Worm (Caenorhabditis elegans) whole organism, dauer: Measurements from ENCODE around the gene tre-2.
"Not testable (repeated sequence)": the region's sequence is repeated elsewhere in the genome, so short reads cannot be mapped to it uniquely, and the experiment has no call there.

Experiments
- unc-62 ChIP-seq: sonication (generic microtip); optimal IDR thresholded peaks from 2 replicates; lab custom pipeline; 2017; ENCODE audit warnings: missing biosample characterization, missing genetic modification reagents, missing genetic modification characterization

The tre-2 gene

ce11 chrIV:6880415-6880814 is 2.8 kb downstream of the tre-2 start:
- no peak for TF ChIP-seq unc-62 (GFP tag; lab: Kevin White, UChicago)

ce11 chrIV:6879666-6880210 is 3.5 kb downstream of the tre-2 start:
- no peak for TF ChIP-seq unc-62 (GFP tag; lab: Kevin White, UChicago)

DNA sequence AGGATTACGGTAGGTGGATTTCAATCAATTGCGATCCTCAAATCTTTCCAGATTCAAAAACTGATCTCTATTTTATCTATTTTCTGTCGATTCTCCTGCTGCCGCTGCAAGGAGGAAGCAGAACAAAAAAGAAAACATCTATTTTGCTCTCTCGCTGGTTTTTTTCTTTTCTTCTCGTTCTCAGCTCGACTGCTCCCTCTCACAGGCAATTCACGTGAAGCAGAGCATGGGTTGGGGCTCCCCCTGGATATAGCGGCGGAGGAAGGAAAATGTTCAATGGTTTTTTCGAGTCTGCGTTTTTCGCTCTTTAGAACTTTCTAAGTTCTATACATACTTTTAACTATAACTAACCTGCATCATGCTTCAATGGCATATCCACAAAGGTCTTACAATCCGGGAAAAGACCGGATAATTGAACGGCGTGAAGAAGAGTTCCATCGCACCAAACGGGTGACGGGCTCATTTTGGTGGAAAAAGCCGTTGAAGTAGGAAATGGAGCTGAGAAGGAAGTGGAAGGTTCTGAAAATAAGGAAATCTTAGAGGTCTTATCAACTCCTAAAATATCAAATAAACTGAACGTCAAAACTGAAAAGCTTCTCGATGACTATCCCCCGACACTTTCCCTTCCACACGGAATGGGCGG is 4.2 kb downstream of the tre-2 start:
- TF ChIP-seq unc-62 (GFP tag; lab: Kevin White, UChicago): no peak

- no peak for TF ChIP-seq unc-62 (GFP tag; lab: Kevin White, UChicago)
These were observed 10.3 kb downstream of the tre-2 start, which contains the start of gene srx-19 for ce11 chrIV:6872958-6873357. Gene srx-19 (plus strand): TSS chrIV:6873258.

- TF ChIP-seq unc-62 (GFP tag; lab: Kevin White, UChicago): no peak
These were observed 15.5 kb downstream of the tre-2 start, which contains the start of gene srx-20 for ce11 chrIV:6867791-6868190. Gene srx-20 (plus strand): TSS chrIV:6868091.

DNA sequence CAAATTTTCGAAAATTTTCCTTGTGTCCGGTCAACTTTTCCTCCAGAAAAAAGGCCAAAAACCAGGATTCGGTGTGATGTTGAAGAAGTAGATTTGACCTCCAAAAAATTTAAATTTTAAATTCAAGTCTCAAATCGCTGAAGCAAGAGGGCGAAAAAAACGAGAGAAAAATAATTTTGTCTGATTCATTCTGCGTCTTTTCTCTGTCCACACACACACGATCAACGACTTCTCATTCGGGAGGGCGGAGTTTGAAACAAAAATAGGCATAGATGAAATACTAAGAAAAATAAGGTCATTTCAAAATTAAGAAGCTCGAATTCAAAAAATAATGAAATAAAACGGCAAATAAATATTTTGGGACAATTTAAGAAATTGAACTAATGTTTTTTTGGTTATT is 24.0 kb downstream of the tre-2 start, which contains the start of gene R13H7.2:
Gene R13H7.2, minus strand, starts transcription at position 101 of the 400 bp plus-strand sequence.
- no peak for TF ChIP-seq unc-62 (GFP tag; lab: Kevin White, UChicago)

DNA sequence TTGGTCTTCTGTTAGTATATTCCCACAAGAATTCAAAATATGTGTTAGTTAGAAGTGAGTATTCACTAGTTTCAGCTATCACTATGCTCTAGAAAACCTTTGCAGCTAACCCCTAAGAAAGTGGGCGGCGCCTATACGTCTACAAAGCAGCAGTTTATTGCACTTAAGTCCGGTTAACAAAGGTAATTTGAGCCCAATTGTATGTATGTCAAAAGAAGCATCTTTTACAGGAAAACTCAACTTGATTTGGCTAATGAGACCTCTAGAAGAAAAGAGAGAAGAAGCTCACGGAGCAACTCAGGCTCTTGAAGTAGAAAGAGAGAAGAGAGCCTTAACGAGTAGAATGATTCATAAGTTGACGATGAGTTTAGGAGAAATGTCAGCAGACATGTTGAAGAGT is 30.5 kb downstream of the tre-2 start:
- no peak for TF ChIP-seq unc-62 (GFP tag; lab: Kevin White, UChicago)

DNA sequence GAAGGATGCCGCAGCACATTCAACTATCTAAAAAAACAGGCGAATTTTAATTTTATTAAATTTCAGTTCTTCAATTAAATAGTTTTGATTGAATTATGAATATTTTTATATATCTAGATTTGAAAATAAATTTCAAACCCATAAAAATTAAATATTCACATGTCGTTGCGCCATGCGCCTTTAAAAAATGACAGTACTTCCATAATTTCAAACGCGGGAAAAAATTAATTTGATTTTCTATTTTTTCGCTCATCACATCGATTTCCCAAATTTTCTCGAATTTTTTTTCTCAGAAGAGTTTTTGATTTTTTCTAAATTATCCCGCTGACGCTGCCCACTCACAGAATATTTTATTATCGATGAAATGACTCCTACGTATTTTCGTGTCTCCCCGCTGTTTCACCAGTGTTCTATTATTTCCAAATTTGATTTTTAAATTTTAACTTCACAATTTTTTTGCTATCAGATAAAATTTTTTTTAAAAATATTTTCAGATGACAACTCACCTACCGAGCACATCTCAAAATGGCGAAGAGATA is 40.7 kb downstream of the tre-2 start, which contains the start of gene lip-1:
Gene lip-1, plus strand, starts transcription at position 489 of the 539 bp plus-strand sequence.
- no peak for TF ChIP-seq unc-62 (GFP tag; lab: Kevin White, UChicago)

ce11 chrIV:6841562-6842282 is 41.5 kb downstream of the tre-2 start:
- no peak for TF ChIP-seq unc-62 (GFP tag; lab: Kevin White, UChicago)

DNA sequence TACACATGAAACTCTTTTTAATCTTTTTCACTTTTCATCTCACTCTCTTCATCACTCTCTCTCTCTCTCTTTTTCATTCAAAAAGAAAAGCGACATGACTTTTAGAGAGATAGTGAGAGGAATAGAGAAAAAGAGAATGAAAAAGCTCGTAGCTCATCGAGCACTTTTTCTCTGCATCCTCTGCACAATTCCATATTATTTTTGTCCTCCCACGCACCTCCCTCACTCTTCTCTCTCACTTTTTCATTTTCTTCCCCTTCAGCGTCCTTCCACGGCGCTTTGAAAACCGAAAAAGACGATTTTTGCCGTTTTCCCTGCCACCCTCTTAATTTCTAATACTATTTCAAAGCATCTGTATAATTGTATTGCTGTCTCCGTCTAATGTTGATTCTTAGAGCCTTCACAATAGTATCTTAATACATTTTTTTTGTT is 44.1 kb downstream of the tre-2 start:
- no peak for TF ChIP-seq unc-62 (GFP tag; lab: Kevin White, UChicago)

- TF ChIP-seq unc-62 (GFP tag; lab: Kevin White, UChicago): no peak
These were observed 46.5 kb downstream of the tre-2 start for ce11 chrIV:6836769-6837168.

ce11 chrIV:6834705-6835104 is 48.5 kb downstream of the tre-2 start:
- TF ChIP-seq unc-62 (GFP tag; lab: Kevin White, UChicago): no peak

DNA sequence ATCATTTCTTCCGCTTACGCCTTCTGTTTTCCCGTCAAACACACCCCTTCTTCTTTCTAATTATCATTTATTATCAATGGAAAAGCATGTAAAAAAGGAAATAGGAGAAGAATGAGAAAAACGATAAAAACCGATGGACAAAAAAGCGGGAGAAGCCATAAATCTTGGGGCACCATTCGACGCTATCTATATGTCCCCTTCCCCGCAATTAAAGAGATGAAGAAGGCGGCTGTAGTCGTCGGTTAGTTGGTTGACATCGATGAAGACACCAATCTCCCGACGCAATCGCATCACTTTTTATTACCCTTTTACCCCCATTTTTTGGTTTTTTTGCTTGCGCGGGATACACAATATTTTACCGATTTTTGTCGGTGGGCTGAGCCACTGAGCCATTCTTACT is 49.6 kb downstream of the tre-2 start:
- TF ChIP-seq unc-62 (GFP tag; lab: Kevin White, UChicago): no peak

DNA sequence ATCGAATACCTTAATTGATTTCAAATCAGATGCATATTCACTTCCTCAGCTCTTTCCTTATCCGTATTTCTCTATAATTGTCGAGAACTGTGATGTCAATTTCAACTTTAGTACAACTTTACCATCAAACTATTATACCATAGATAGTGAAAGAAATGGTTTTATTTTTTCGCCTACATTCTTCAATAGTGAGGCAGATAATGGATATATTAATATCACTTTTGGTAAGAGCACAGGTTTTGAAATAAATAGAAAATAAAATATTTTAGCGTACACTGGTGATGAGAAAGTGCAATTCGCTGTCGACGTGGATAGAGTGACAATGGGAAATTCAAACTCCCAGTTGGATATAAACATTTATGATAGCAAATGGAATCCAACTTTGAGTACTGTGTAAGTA is 51.0 kb downstream of the tre-2 start:
- no peak for TF ChIP-seq unc-62 (GFP tag; lab: Kevin White, UChicago)

DNA sequence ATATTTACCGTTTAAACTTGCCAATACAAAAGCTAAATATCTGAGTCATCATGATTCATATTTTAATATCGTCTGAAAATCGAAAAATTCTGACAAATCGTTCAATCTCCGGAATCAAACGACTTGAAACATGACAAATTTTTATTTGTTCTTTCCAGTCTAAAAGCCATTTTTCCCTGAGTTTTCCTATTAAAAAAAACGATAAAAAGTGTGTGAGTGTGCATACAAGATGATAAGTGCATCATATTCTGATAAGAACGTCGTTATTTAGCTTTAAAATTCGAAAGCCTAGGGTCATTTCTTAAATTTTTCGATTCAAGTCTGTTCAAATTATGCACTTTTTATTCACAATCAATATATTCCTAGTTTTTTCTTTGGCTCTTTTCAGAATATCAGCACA is 53.3 kb downstream of the tre-2 start, which contains the start of gene H20E11.1:
Gene H20E11.1, plus strand, starts transcription at position 244 of the 400 bp plus-strand sequence.
- no peak for TF ChIP-seq unc-62 (GFP tag; lab: Kevin White, UChicago)

DNA sequence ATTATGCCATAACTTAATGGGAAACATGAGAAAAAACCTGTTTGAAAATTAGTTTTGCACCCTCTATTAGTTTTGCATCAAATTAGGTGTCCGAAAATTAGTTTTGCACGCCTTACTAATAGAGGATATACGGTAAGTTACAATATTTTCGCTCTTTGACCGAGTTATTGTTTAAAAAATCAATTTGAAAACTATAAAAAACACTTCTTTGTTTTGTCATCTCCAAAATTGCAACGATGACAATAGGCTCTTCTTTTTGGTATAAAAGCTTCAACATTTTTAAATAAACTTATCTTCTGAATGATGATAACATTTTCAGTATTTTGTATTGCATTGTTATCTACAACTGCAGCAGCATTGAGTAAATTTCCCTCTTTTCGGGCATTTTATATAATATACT is 55.8 kb downstream of the tre-2 start, which contains the start of gene H20E11.2:
Gene H20E11.2, plus strand, starts transcription at position 301 of the 400 bp plus-strand sequence.
- TF ChIP-seq unc-62 (GFP tag; lab: Kevin White, UChicago): not testable (repeated sequence)
